Worm (Caenorhabditis elegans) whole organism, L2 larva: ENCODE results near the gene F40C5.2.
"Not testable (repeated sequence)": the region's sequence is repeated elsewhere in the genome, so short reads cannot be mapped to it uniquely, and the experiment has no call there.

Experiments
- C34F6.9 ChIP-seq: fragments of 150-350 bp; optimal IDR thresholded peaks from 2 replicates; lab custom pipeline; 2014; ENCODE audit warnings: missing biosample characterization, missing genetic modification characterization
- R02D3.7 ChIP-seq: fragments of 150-350 bp; optimal IDR thresholded peaks from 2 replicates; lab custom pipeline; 2014; ENCODE audit warnings: missing biosample characterization, missing genetic modification characterization
- Y55F3AM.14 ChIP-seq: fragments of 200-800 bp; sonication (Bioruptor generic); optimal IDR thresholded peaks from 2 replicates; lab custom pipeline; 2018; ENCODE audit warnings: mild to moderate bottlenecking, missing genetic modification characterization, missing compliant biosample characterization
- ZK546.5 ChIP-seq: sonication (generic microtip); optimal IDR thresholded peaks from 2 replicates; lab custom pipeline; 2017; ENCODE audit warnings: missing biosample characterization, missing genetic modification characterization
- aly-2 ChIP-seq: fragments of 150-350 bp; optimal IDR thresholded peaks from 2 replicates; lab custom pipeline; 2014; ENCODE audit warnings: missing biosample characterization, missing genetic modification characterization
- blmp-1 ChIP-seq: sonication (generic microtip); optimal IDR thresholded peaks from 2 replicates; lab custom pipeline; 2017; ENCODE audit warnings: missing genetic modification characterization, mild to moderate bottlenecking, missing compliant biosample characterization, antibody characterized with exemption, moderate library complexity; ENCODE audit not compliant: insufficient read depth
- ceh-16 ChIP-seq: fragments of 150-350 bp; optimal IDR thresholded peaks from 2 replicates; lab custom pipeline; 2014; ENCODE audit warnings: missing biosample characterization, missing genetic modification characterization
- ceh-82 ChIP-seq: fragments of 150-350 bp; optimal IDR thresholded peaks from 2 replicates; lab custom pipeline; 2014; ENCODE audit warnings: missing biosample characterization, missing genetic modification characterization
- crh-2 ChIP-seq: sonication (generic microtip); optimal IDR thresholded peaks from 2 replicates; lab custom pipeline; 2017; ENCODE audit warnings: missing biosample characterization, missing genetic modification characterization
- dmd-4 ChIP-seq: sonication (generic microtip); optimal IDR thresholded peaks from 2 replicates; lab custom pipeline; 2017; ENCODE audit warnings: missing biosample characterization, missing genetic modification characterization
- egl-27 ChIP-seq: sonication (generic microtip); optimal IDR thresholded peaks from 3 replicates; lab custom pipeline; 2017; ENCODE audit warnings: missing biosample characterization, missing genetic modification reagents, missing genetic modification characterization
- elt-3 ChIP-seq: sonication (generic microtip); optimal IDR thresholded peaks from 2 replicates; lab custom pipeline; 2017; ENCODE audit warnings: missing biosample characterization, missing genetic modification characterization
- lin-39 ChIP-seq: fragments of 150-350 bp; optimal IDR thresholded peaks from 2 replicates; lab custom pipeline; 2014; ENCODE audit warnings: missing biosample characterization, missing genetic modification reagents, missing genetic modification characterization
- lsy-2 ChIP-seq, 2 experiments: fragments of 150-350 bp in 1 of 2; sonication (generic microtip) in 1 of 2; optimal IDR thresholded peaks; 2 replicates each; lab custom pipeline; 2014 to 2017; ENCODE audit warnings: missing biosample characterization in 2 of 2, missing genetic modification characterization in 2 of 2
- mbf-1 ChIP-seq: sonication (generic microtip); optimal IDR thresholded peaks from 2 replicates; lab custom pipeline; 2017; ENCODE audit warnings: missing biosample characterization, missing genetic modification characterization
- mdl-1 ChIP-seq, 2 experiments: fragments of 150-350 bp in 1 of 2; sonication (generic microtip) in 1 of 2; optimal IDR thresholded peaks; 2 replicates each; lab custom pipeline; 2017; ENCODE audit warnings: missing biosample characterization in 2 of 2, missing genetic modification characterization in 2 of 2
- nhr-10 ChIP-seq: sonication (generic microtip); optimal IDR thresholded peaks from 2 replicates; lab custom pipeline; 2017; ENCODE audit warnings: missing biosample characterization, missing genetic modification characterization
- nhr-11 ChIP-seq: fragments of 150-350 bp; optimal IDR thresholded peaks from 2 replicates; lab custom pipeline; 2014; ENCODE audit warnings: missing biosample characterization, missing genetic modification characterization
- nhr-12 ChIP-seq: fragments of 150-350 bp; optimal IDR thresholded peaks from 2 replicates; lab custom pipeline; 2014; ENCODE audit warnings: missing biosample characterization, missing genetic modification characterization
- nhr-129 ChIP-seq: fragments of 150-350 bp; optimal IDR thresholded peaks from 2 replicates; lab custom pipeline; 2014; ENCODE audit warnings: missing biosample characterization, missing genetic modification characterization
- nhr-21 ChIP-seq: fragments of 150-350 bp; optimal IDR thresholded peaks from 2 replicates; lab custom pipeline; 2014; ENCODE audit warnings: missing biosample characterization, missing genetic modification characterization
- nhr-237 ChIP-seq: fragments of 150-350 bp; optimal IDR thresholded peaks from 2 replicates; lab custom pipeline; 2014; ENCODE audit warnings: missing biosample characterization, missing genetic modification characterization
- nhr-6 ChIP-seq: fragments of 150-350 bp; optimal IDR thresholded peaks from 2 replicates; lab custom pipeline; 2014; ENCODE audit warnings: missing biosample characterization, missing genetic modification characterization
- peb-1 ChIP-seq: fragments of 150-350 bp; optimal IDR thresholded peaks from 2 replicates; lab custom pipeline; 2014; ENCODE audit warnings: missing biosample characterization, missing genetic modification characterization
- sem-4 ChIP-seq: fragments of 150-350 bp; optimal IDR thresholded peaks from 2 replicates; lab custom pipeline; 2014; ENCODE audit warnings: missing biosample characterization, missing genetic modification reagents, missing genetic modification characterization
- sma-3 ChIP-seq: sonication (generic microtip); optimal IDR thresholded peaks from 2 replicates; lab custom pipeline; 2016; ENCODE audit warnings: missing genetic modification reagents, missing genetic modification characterization, missing compliant biosample characterization
- sma-9 ChIP-seq, 2 experiments: fragments of 150-350 bp in 1 of 2; sonication (generic microtip) in 1 of 2; optimal IDR thresholded peaks; 2 replicates each; lab custom pipeline; 2014 to 2016; ENCODE audit warnings: missing genetic modification characterization in 2 of 2, mild to moderate bottlenecking in 1 of 2, missing biosample characterization in 1 of 2, missing compliant biosample characterization in 1 of 2, missing genetic modification reagents in 1 of 2, moderate library complexity in 1 of 2
- snpc-4 ChIP-seq: fragments of 150-350 bp; optimal IDR thresholded peaks from 2 replicates; lab custom pipeline; 2014; ENCODE audit warnings: missing biosample characterization, missing genetic modification characterization
- unc-55 ChIP-seq: fragments of 150-350 bp; sonication (generic microtip); optimal IDR thresholded peaks from 3 replicates; lab custom pipeline; 2014; ENCODE audit warnings: missing biosample characterization, missing genetic modification reagents, missing genetic modification characterization
- unc-62 ChIP-seq: fragments of 150-350 bp; optimal IDR thresholded peaks from 2 replicates; lab custom pipeline; 2014; ENCODE audit warnings: missing biosample characterization, missing genetic modification reagents, missing genetic modification characterization
- zag-1 ChIP-seq: fragments of 150-350 bp; optimal IDR thresholded peaks from 2 replicates; lab custom pipeline; 2014; ENCODE audit warnings: missing biosample characterization, missing genetic modification characterization
- ztf-4 ChIP-seq: fragments of 150-350 bp; optimal IDR thresholded peaks from 2 replicates; lab custom pipeline; 2014; ENCODE audit warnings: missing biosample characterization, missing genetic modification characterization

F40C5.2 gene

DNA sequence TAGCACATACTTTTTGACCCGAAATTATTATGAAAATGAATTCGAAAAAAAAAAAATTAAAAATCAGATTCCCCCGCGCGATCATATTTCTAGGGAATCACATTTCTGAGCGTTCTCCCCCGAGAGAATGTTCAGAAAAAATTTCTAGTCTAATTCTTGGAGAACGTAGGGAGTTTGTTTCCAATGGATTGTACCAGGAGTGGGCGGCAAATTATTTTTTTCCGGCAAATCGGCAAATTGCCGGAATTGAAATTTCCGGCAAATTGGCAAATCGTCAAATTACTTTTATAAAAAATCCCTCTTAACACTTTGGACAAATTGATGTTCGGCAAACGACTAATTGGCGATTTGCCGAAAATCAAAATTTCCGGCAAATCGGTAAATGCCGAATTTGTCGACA lies 40.9 kb downstream of the F40C5.2 start, which contains the start of gene T22F3.10:
T22F3.10 (minus strand) TSS at position 101 of the 400 bp plus-strand sequence.
- TF ChIP-seq sma-3 = no peak
- no peak for TF ChIP-seq ZK546.5 (tag; lab: Kevin White, UChicago)
- TF ChIP-seq unc-55 (GFP tag; lab: Kevin White, UChicago) = no peak
- no peak for TF ChIP-seq nhr-237 (tag; lab: Kevin White, UChicago)
- no peak for TF ChIP-seq mbf-1 (tag; lab: Kevin White, UChicago)
- no peak for TF ChIP-seq blmp-1 (tag; lab: Kevin White, UChicago)
- no peak for TF ChIP-seq ceh-16 (tag; lab: Kevin White, UChicago)
- no peak for TF ChIP-seq R02D3.7 (tag; lab: Kevin White, UChicago)
- TF ChIP-seq nhr-6 = no peak
- TF ChIP-seq ceh-82 (tag; lab: Kevin White, UChicago) = no peak
- TF ChIP-seq nhr-11 (tag; lab: Kevin White, UChicago) = no peak
- TF ChIP-seq aly-2 (tag; lab: Kevin White, UChicago) = no peak
- no peak for TF ChIP-seq lsy-2 (tag; optimal IDR thresholded peaks at IDR 0.05; lab: Kevin White, UChicago)
- TF ChIP-seq snpc-4 (tag; lab: Kevin White, UChicago) = no peak
- no peak for TF ChIP-seq nhr-12 (tag; lab: Kevin White, UChicago)
- TF ChIP-seq lin-39 (tag; lab: Kevin White, UChicago) = no peak

DNA sequence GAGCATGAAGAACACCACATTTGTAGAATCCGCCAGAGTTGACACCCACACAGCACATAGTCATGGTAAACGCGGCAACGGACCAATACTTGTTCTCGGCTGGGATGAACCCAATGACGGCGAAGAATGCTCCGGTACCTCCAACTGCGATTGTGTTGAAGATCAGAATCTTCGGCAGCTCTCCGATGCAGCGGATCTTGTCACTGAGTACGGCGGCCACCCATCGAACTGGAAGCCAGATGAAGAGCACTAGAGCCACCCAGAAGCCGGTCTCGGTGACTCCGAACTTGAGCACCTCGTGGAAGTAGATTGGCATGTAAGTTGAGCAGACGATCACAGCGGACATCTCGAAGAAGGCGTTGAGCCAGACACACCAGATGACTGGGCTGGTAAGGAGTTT lies 42.2 kb downstream of the F40C5.2 start:
- TF ChIP-seq aly-2 (tag; lab: Kevin White, UChicago) (no peak), elt-3 (tag; lab: Kevin White, UChicago) (no peak), nhr-21 (no peak), ZK546.5 (tag; lab: Kevin White, UChicago) (no peak), C34F6.9 (no peak), snpc-4 (tag; lab: Kevin White, UChicago) (no peak), nhr-10 (tag; lab: Kevin White, UChicago) (no peak), peb-1 (no peak), unc-55 (GFP tag; lab: Kevin White, UChicago) (no peak), unc-62 (GFP tag; lab: Kevin White, UChicago) (no peak), nhr-11 (tag; lab: Kevin White, UChicago) (no peak)

DNA sequence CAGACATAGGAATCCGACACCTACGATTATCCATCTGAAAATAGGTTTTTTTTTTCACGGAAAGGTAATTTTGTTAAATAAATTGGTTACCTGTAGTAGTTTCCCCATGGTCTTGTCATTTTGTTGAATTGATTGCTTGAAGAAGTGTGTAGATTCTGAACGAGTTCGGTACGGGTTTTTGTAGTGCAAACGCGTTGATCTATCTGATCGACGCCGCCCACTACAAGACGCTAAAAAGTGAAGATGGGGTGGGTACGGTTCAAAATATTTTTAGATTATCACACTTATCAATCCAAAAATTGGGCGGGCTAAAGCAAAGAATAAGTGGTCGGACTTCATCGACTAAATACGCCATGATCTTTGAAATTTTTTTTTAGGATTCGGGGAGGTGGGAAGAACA lies 43.6 kb downstream of the F40C5.2 start, which contains the start of gene T22F3.11:
T22F3.11 (minus strand) TSS at position 157 of the 400 bp plus-strand sequence.
- TF ChIP-seq unc-55 (GFP tag; lab: Kevin White, UChicago) (no peak), Y55F3AM.14 (no peak), egl-27 (no peak), nhr-6 (no peak), elt-3 (tag; lab: Kevin White, UChicago) (no peak), nhr-129 (tag; lab: Kevin White, UChicago) (no peak), ceh-82 (tag; lab: Kevin White, UChicago) (no peak)

ce11 chrV:3616844-3617243 lies 46.0 kb downstream of the F40C5.2 start:
- no peak for TF ChIP-seq zag-1 (tag; lab: Kevin White, UChicago)
- no peak for TF ChIP-seq mdl-1 (tag; optimal IDR thresholded peaks at IDR 0.05; lab: Kevin White, UChicago)
- TF ChIP-seq unc-62 (GFP tag; lab: Kevin White, UChicago) = no peak
- TF ChIP-seq ztf-4 = no peak
- peak; percentile 35 for TF ChIP-seq nhr-21
- no peak for TF ChIP-seq nhr-12 (tag; lab: Kevin White, UChicago)
- no peak for TF ChIP-seq peb-1
- TF ChIP-seq blmp-1 (tag; lab: Kevin White, UChicago) = no peak
- TF ChIP-seq nhr-129 (tag; lab: Kevin White, UChicago) = no peak
- peak; percentile 59 for TF ChIP-seq sma-9 (GFP tag; optimal IDR thresholded peaks at IDR 0.05; lab: Kevin White, UChicago)
- TF ChIP-seq sma-9 (tag; optimal IDR thresholded peaks at IDR 0.05; lab: Kevin White, UChicago) = no peak
- no peak for TF ChIP-seq dmd-4 (tag; lab: Kevin White, UChicago)
- TF ChIP-seq crh-2 = no peak

- TF ChIP-seq sem-4 (tag; lab: Kevin White, UChicago); sma-3; ztf-4: not testable (repeated sequence)
Measured at ce11 chrV:3620608-3621007, 49.8 kb downstream of the F40C5.2 start, which contains the start of gene srx-93. Gene srx-93, minus strand, starts transcription at chrV:3620708.
